Worm (Caenorhabditis elegans): ENCODE measurements around the gene mip-1.

Gene mip-1

ce11 chrIII:4814730-4815129 lies 21.8 kb downstream of the mip-1 start, which contains the start of gene arl-6:
Gene arl-6, minus strand, starts transcription at chrIII:4814830.
- TF ChIP-seq ceh-36 (tag; optimal IDR thresholded peaks at IDR 0.05) (no peak), tra-4 (tag; optimal IDR thresholded peaks at IDR 0.05) (no peak), sea-1 (GFP tag; conservative IDR thresholded peaks at IDR 0.05) (no peak), flt-1 (GFP tag; IDR thresholded peaks at IDR 0.05) (no peak), hnd-1 (tag; optimal IDR thresholded peaks at IDR 0.05) (no peak), scrt-1 (GFP tag; IDR thresholded peaks at IDR 0.05) (no peak), ceh-13 (GFP tag; optimal IDR thresholded peaks at IDR 0.05) (no peak), ama-1 (optimal IDR thresholded peaks at IDR 0.05) (no peak), F13C5.2 (tag; optimal IDR thresholded peaks at IDR 0.05) (no peak), hmbx-1 (tag; optimal IDR thresholded peaks at IDR 0.05) (no peak), B0310.2 (tag; optimal IDR thresholded peaks at IDR 0.05) (no peak), ets-7 (tag; optimal IDR thresholded peaks at IDR 0.05) (no peak), pes-1 (GFP tag; IDR thresholded peaks at IDR 0.05) (no peak), tbx-37 (GFP tag; conservative IDR thresholded peaks at IDR 0.05) (no peak), aly-1 (tag; optimal IDR thresholded peaks at IDR 0.05) (no peak)

- no peak for TF ChIP-seq aly-1 (tag; optimal IDR thresholded peaks at IDR 0.05)
These were observed 24.4 kb downstream of the mip-1 start, which contains the start of gene F26A1.4 for ce11 chrIII:4817240-4817639. Gene F26A1.4, plus strand, starts transcription at chrIII:4817540.

- TF ChIP-seq tbx-37 (GFP tag; conservative IDR thresholded peaks at IDR 0.05) (no peak), tbx-11 (GFP tag; IDR thresholded peaks at IDR 0.05) (no peak), F13C5.2 (tag; optimal IDR thresholded peaks at IDR 0.05) (no peak), hnd-1 (tag; optimal IDR thresholded peaks at IDR 0.05) (no peak), ceh-36 (tag; optimal IDR thresholded peaks at IDR 0.05) (no peak), tra-4 (tag; optimal IDR thresholded peaks at IDR 0.05) (no peak), aly-1 (tag; optimal IDR thresholded peaks at IDR 0.05) (no peak), scrt-1 (GFP tag; IDR thresholded peaks at IDR 0.05) (no peak), hmg-4 (GFP tag; optimal IDR thresholded peaks at IDR 0.05) (no peak), hmbx-1 (tag; optimal IDR thresholded peaks at IDR 0.05) (no peak), pes-1 (GFP tag; IDR thresholded peaks at IDR 0.05) (no peak), B0310.2 (tag; optimal IDR thresholded peaks at IDR 0.05) (no peak), ama-1 (optimal IDR thresholded peaks at IDR 0.05) (no peak)
These were observed 27.0 kb downstream of the mip-1 start, which contains the start of gene F26A1.7 for ce11 chrIII:4819843-4820242. Gene F26A1.7, minus strand, starts transcription at chrIII:4819943.

ce11 chrIII:4822140-4822539 lies 29.3 kb downstream of the mip-1 start, which contains the start of gene F26A1.8:
Gene F26A1.8, minus strand, starts transcription at chrIII:4822240.
- TF ChIP-seq ets-7 (tag; optimal IDR thresholded peaks at IDR 0.05) (no peak), ama-1 (optimal IDR thresholded peaks at IDR 0.05) (no peak), B0310.2 (tag; optimal IDR thresholded peaks at IDR 0.05) (no peak), tra-4 (tag; optimal IDR thresholded peaks at IDR 0.05) (no peak), sea-1 (GFP tag; conservative IDR thresholded peaks at IDR 0.05) (no peak), F13C5.2 (tag; optimal IDR thresholded peaks at IDR 0.05) (no peak), hmbx-1 (tag; optimal IDR thresholded peaks at IDR 0.05) (no peak), ceh-13 (GFP tag; optimal IDR thresholded peaks at IDR 0.05) (no peak), aly-1 (tag; optimal IDR thresholded peaks at IDR 0.05) (no peak), hnd-1 (tag; optimal IDR thresholded peaks at IDR 0.05) (no peak), tbx-37 (GFP tag; conservative IDR thresholded peaks at IDR 0.05) (no peak), scrt-1 (GFP tag; IDR thresholded peaks at IDR 0.05) (no peak), hmg-4 (GFP tag; optimal IDR thresholded peaks at IDR 0.05) (no peak), ceh-36 (tag; optimal IDR thresholded peaks at IDR 0.05) (no peak), tbx-11 (GFP tag; IDR thresholded peaks at IDR 0.05) (no peak), pes-1 (GFP tag; IDR thresholded peaks at IDR 0.05) (no peak), flt-1 (GFP tag; IDR thresholded peaks at IDR 0.05) (no peak)

ce11 chrIII:4826606-4827005 lies 33.7 kb downstream of the mip-1 start, which contains the start of gene F26A1.3:
Gene F26A1.3, plus strand, starts transcription at chrIII:4826906.
- no peak for TF ChIP-seq F13C5.2 (tag; optimal IDR thresholded peaks at IDR 0.05)
- no peak for TF ChIP-seq hmbx-1 (tag; optimal IDR thresholded peaks at IDR 0.05)
- TF ChIP-seq sea-1 (GFP tag; conservative IDR thresholded peaks at IDR 0.05): no peak
- no peak for TF ChIP-seq ets-7 (tag; optimal IDR thresholded peaks at IDR 0.05)
- no peak for TF ChIP-seq tbx-11 (GFP tag; IDR thresholded peaks at IDR 0.05)
- TF ChIP-seq ceh-36 (tag; optimal IDR thresholded peaks at IDR 0.05): no peak
- TF ChIP-seq scrt-1 (GFP tag; IDR thresholded peaks at IDR 0.05): no peak
- TF ChIP-seq tbx-37 (GFP tag; conservative IDR thresholded peaks at IDR 0.05): no peak
- TF ChIP-seq flt-1 (GFP tag; IDR thresholded peaks at IDR 0.05): no peak
- no peak for TF ChIP-seq ama-1 (optimal IDR thresholded peaks at IDR 0.05)
- no peak for TF ChIP-seq hmg-4 (GFP tag; optimal IDR thresholded peaks at IDR 0.05)
- TF ChIP-seq pes-1 (GFP tag; IDR thresholded peaks at IDR 0.05): no peak
- TF ChIP-seq aly-1 (tag; optimal IDR thresholded peaks at IDR 0.05): no peak
- no peak for TF ChIP-seq hnd-1 (tag; optimal IDR thresholded peaks at IDR 0.05)
- TF ChIP-seq tra-4 (tag; optimal IDR thresholded peaks at IDR 0.05): no peak
- TF ChIP-seq B0310.2 (tag; optimal IDR thresholded peaks at IDR 0.05): no peak
- TF ChIP-seq ceh-13 (GFP tag; optimal IDR thresholded peaks at IDR 0.05): no peak

ce11 chrIII:4829440-4829839 lies 36.6 kb downstream of the mip-1 start, which contains the start of gene F26A1.9:
Gene F26A1.9, minus strand, starts transcription at chrIII:4829540.
- TF ChIP-seq ceh-13 (GFP tag; optimal IDR thresholded peaks at IDR 0.05) (no peak), pes-1 (GFP tag; IDR thresholded peaks at IDR 0.05) (no peak), B0310.2 (tag; optimal IDR thresholded peaks at IDR 0.05) (no peak), F13C5.2 (tag; optimal IDR thresholded peaks at IDR 0.05) (no peak), flt-1 (GFP tag; IDR thresholded peaks at IDR 0.05) (no peak), hmbx-1 (tag; optimal IDR thresholded peaks at IDR 0.05) (no peak), ama-1 (optimal IDR thresholded peaks at IDR 0.05) (no peak), sea-1 (GFP tag; conservative IDR thresholded peaks at IDR 0.05) (no peak), ceh-36 (tag; optimal IDR thresholded peaks at IDR 0.05) (no peak), hmg-4 (GFP tag; optimal IDR thresholded peaks at IDR 0.05) (no peak), ets-7 (tag; optimal IDR thresholded peaks at IDR 0.05) (no peak), tbx-37 (GFP tag; conservative IDR thresholded peaks at IDR 0.05) (no peak), scrt-1 (GFP tag; IDR thresholded peaks at IDR 0.05) (no peak)

- TF ChIP-seq pes-1 (GFP tag; IDR thresholded peaks at IDR 0.05): no peak
- no peak for TF ChIP-seq tbx-37 (GFP tag; conservative IDR thresholded peaks at IDR 0.05)
- TF ChIP-seq ets-7 (tag; optimal IDR thresholded peaks at IDR 0.05): no peak
- no peak for TF ChIP-seq ceh-13 (GFP tag; optimal IDR thresholded peaks at IDR 0.05)
- no peak for TF ChIP-seq sea-1 (GFP tag; conservative IDR thresholded peaks at IDR 0.05)
- TF ChIP-seq hmg-4 (GFP tag; optimal IDR thresholded peaks at IDR 0.05): no peak
- TF ChIP-seq ama-1 (optimal IDR thresholded peaks at IDR 0.05): no peak
- no peak for TF ChIP-seq hnd-1 (tag; optimal IDR thresholded peaks at IDR 0.05)
- TF ChIP-seq B0310.2 (tag; optimal IDR thresholded peaks at IDR 0.05): no peak
- no peak for TF ChIP-seq scrt-1 (GFP tag; IDR thresholded peaks at IDR 0.05)
- TF ChIP-seq ceh-36 (tag; optimal IDR thresholded peaks at IDR 0.05): no peak
- TF ChIP-seq F13C5.2 (tag; optimal IDR thresholded peaks at IDR 0.05): no peak
- TF ChIP-seq hmbx-1 (tag; optimal IDR thresholded peaks at IDR 0.05): no peak
- no peak for TF ChIP-seq tra-4 (tag; optimal IDR thresholded peaks at IDR 0.05)
- no peak for TF ChIP-seq aly-1 (tag; optimal IDR thresholded peaks at IDR 0.05)
- no peak for TF ChIP-seq tbx-11 (GFP tag; IDR thresholded peaks at IDR 0.05)
- TF ChIP-seq flt-1 (GFP tag; IDR thresholded peaks at IDR 0.05): no peak
These were observed 37.3 kb downstream of the mip-1 start, which contains the start of gene nspd-9 for ce11 chrIII:4830207-4830606. Gene nspd-9, minus strand, starts transcription at chrIII:4830307.

All from whole organism, early embryonic.